Worm (Caenorhabditis elegans) whole organism, L1 larva: ENCODE results near the gene tag-294.

Experiments
- F16B12.6 ChIP-seq: fragments of 150-350 bp; optimal IDR thresholded peaks from 2 replicates; lab custom pipeline; 2014; ENCODE audit warnings: missing biosample characterization, missing genetic modification characterization
- aha-1 ChIP-seq: fragments of 150-350 bp; optimal IDR thresholded peaks from 2 replicates; lab custom pipeline; 2014; ENCODE audit warnings: missing biosample characterization, missing genetic modification characterization
- alr-1 ChIP-seq: fragments of 200-800 bp; sonication (Bioruptor generic); optimal IDR thresholded peaks from 2 replicates; lab custom pipeline; 2018; ENCODE audit warnings: borderline replicate concordance, mild to moderate bottlenecking, missing genetic modification characterization, missing compliant biosample characterization
- ama-1 ChIP-seq: fragments of 150-350 bp; optimal IDR thresholded peaks from 2 replicates; lab custom pipeline; 2014
- ceh-8 ChIP-seq: fragments of 200-800 bp; sonication (Bioruptor generic); optimal IDR thresholded peaks from 2 replicates; lab custom pipeline; 2018; ENCODE audit warnings: mild to moderate bottlenecking, missing genetic modification characterization, moderate library complexity, missing compliant biosample characterization
- ceh-88 ChIP-seq: fragments of 200-800 bp; sonication (Bioruptor generic); IDR thresholded peaks from 2 replicates; pipeline ENCODE4 v1.3.6; 2022; ENCODE audit warnings: missing genetic modification characterization, missing compliant biosample characterization
- ceh-90 ChIP-seq: sonication (generic microtip); optimal IDR thresholded peaks from 2 replicates; lab custom pipeline; 2016; ENCODE audit warnings: missing genetic modification characterization, missing compliant biosample characterization
- ces-1 ChIP-seq: fragments of 150-350 bp; optimal IDR thresholded peaks from 2 replicates; lab custom pipeline; 2014; ENCODE audit warnings: missing biosample characterization, missing genetic modification reagents, missing genetic modification characterization
- dpl-1 ChIP-seq, 3 experiments: fragments of 150-350 bp in 2 of 3; sonication (generic microtip) in 1 of 3; optimal IDR thresholded peaks; 2 replicates each; lab custom pipeline; 2014 to 2017; ENCODE audit warnings: missing biosample characterization in 3 of 3, missing genetic modification characterization in 3 of 3, missing genetic modification reagents in 3 of 3
- egl-13 ChIP-seq: sonication (generic microtip); optimal IDR thresholded peaks from 2 replicates; lab custom pipeline; 2016; ENCODE audit warnings: missing genotype, missing genetic modification reagents, missing genetic modification characterization, missing compliant biosample characterization
- ets-5 ChIP-seq: fragments of 200-800 bp; sonication (Bioruptor generic); IDR thresholded peaks from 2 replicates; pipeline ENCODE4 v1.3.6; 2022; ENCODE audit warnings: missing genetic modification characterization, missing compliant biosample characterization
- fkh-10 ChIP-seq: sonication (generic microtip); optimal IDR thresholded peaks from 2 replicates; lab custom pipeline; 2017; ENCODE audit warnings: missing biosample characterization, missing genetic modification reagents, missing genetic modification characterization
- fkh-4 ChIP-seq: sonication (generic microtip); optimal IDR thresholded peaks from 2 replicates; lab custom pipeline; 2016; ENCODE audit warnings: missing compliant biosample characterization, missing genetic modification characterization, borderline replicate concordance
- fkh-8 ChIP-seq: sonication (generic microtip); optimal IDR thresholded peaks from 2 replicates; lab custom pipeline; 2016; ENCODE audit warnings: mild to moderate bottlenecking, missing genetic modification characterization, missing compliant biosample characterization
- fos-1 ChIP-seq: fragments of 150-350 bp; optimal IDR thresholded peaks from 2 replicates; lab custom pipeline; 2014; ENCODE audit warnings: missing biosample characterization, missing genetic modification characterization
- grh-1 ChIP-seq: fragments of 200-800 bp; sonication (Bioruptor generic); IDR thresholded peaks from 2 replicates; pipeline ENCODE4 v1.3.6; 2022; ENCODE audit warnings: missing genetic modification reagents, missing genetic modification characterization, missing compliant biosample characterization
- hpl-2 ChIP-seq: fragments of 150-350 bp; optimal IDR thresholded peaks from 2 replicates; lab custom pipeline; 2014; ENCODE audit warnings: missing biosample characterization, missing genetic modification reagents, missing genetic modification characterization
- lin-13 ChIP-seq: fragments of 150-350 bp; optimal IDR thresholded peaks from 2 replicates; lab custom pipeline; 2014; ENCODE audit warnings: missing biosample characterization, missing genetic modification reagents, missing genetic modification characterization
- lin-15B ChIP-seq: fragments of 150-350 bp; sonication (generic microtip); optimal IDR thresholded peaks from 3 replicates; lab custom pipeline; 2014; ENCODE audit warnings: missing biosample characterization, missing genetic modification characterization
- lin-35 ChIP-seq, 2 experiments: fragments of 150-350 bp; optimal IDR thresholded peaks; 2 replicates each; lab custom pipeline; 2014; ENCODE audit warnings: missing biosample characterization in 2 of 2, missing genetic modification characterization in 2 of 2, missing genetic modification reagents in 2 of 2
- lir-3 ChIP-seq: sonication (generic microtip); optimal IDR thresholded peaks from 2 replicates; lab custom pipeline; 2016; ENCODE audit warnings: mild to moderate bottlenecking, missing genetic modification characterization, moderate library complexity, missing compliant biosample characterization; ENCODE audit not compliant: poor library complexity
- mab-9 ChIP-seq: fragments of 200-800 bp; sonication (Bioruptor generic); IDR thresholded peaks from 2 replicates; pipeline ENCODE4 v1.3.6; 2022; ENCODE audit warnings: missing genetic modification reagents, missing genetic modification characterization, missing compliant biosample characterization
- mep-1 ChIP-seq: fragments of 150-350 bp; optimal IDR thresholded peaks from 2 replicates; lab custom pipeline; 2014; ENCODE audit warnings: missing biosample characterization, missing genetic modification characterization
- nhr-19 ChIP-seq: fragments of 200-800 bp; sonication (Bioruptor generic); conservative IDR thresholded peaks from 2 replicates; pipeline ENCODE4 v1.3.6; 2022; ENCODE audit warnings: missing genetic modification characterization, missing compliant biosample characterization
- nhr-20 ChIP-seq: sonication (generic microtip); optimal IDR thresholded peaks from 2 replicates; lab custom pipeline; 2016; ENCODE audit warnings: mild to moderate bottlenecking, missing genetic modification characterization, missing compliant biosample characterization
- nhr-237 ChIP-seq: fragments of 150-350 bp; optimal IDR thresholded peaks from 2 replicates; lab custom pipeline; 2014; ENCODE audit warnings: missing biosample characterization, missing genetic modification characterization
- nhr-28 ChIP-seq: fragments of 150-350 bp; optimal IDR thresholded peaks from 2 replicates; lab custom pipeline; 2014; ENCODE audit warnings: missing biosample characterization, missing genetic modification characterization
- nhr-47 ChIP-seq: sonication (generic microtip); optimal IDR thresholded peaks from 2 replicates; lab custom pipeline; 2016; ENCODE audit warnings: mild to moderate bottlenecking, missing genetic modification characterization, moderate library complexity, missing compliant biosample characterization
- nhr-71 ChIP-seq: sonication (generic microtip); optimal IDR thresholded peaks from 2 replicates; lab custom pipeline; 2016; ENCODE audit warnings: mild to moderate bottlenecking, missing genetic modification characterization, moderate library complexity, missing compliant biosample characterization
- nhr-77 ChIP-seq: fragments of 150-350 bp; optimal IDR thresholded peaks from 2 replicates; lab custom pipeline; 2014; ENCODE audit warnings: missing biosample characterization, missing genetic modification characterization
- nhr-84 ChIP-seq: sonication (generic microtip); optimal IDR thresholded peaks from 2 replicates; lab custom pipeline; 2017; ENCODE audit warnings: missing biosample characterization, missing genetic modification characterization
- nhr-85 ChIP-seq: sonication (generic microtip); peaks from one replicate; lab custom pipeline; 2016; ENCODE audit warnings: missing genetic modification characterization, inconsistent platforms, missing compliant biosample characterization
- nhr-90 ChIP-seq: sonication (generic microtip); optimal IDR thresholded peaks from 2 replicates; lab custom pipeline; 2016; ENCODE audit warnings: mild to moderate bottlenecking, missing genetic modification characterization, missing compliant biosample characterization; ENCODE audit not compliant: poor library complexity
- pag-3 ChIP-seq: sonication (generic microtip); optimal IDR thresholded peaks from 2 replicates; lab custom pipeline; 2017; ENCODE audit warnings: missing genetic modification characterization, mild to moderate bottlenecking, missing compliant biosample characterization, antibody characterized with exemption, borderline replicate concordance; ENCODE audit not compliant: insufficient read depth
- pax-3 ChIP-seq: fragments of 200-800 bp; sonication (Bioruptor generic); optimal IDR thresholded peaks from 2 replicates; lab custom pipeline; 2018; ENCODE audit warnings: mild to moderate bottlenecking, missing genetic modification characterization, moderate library complexity, missing compliant biosample characterization
- skn-1 ChIP-seq: fragments of 150-350 bp; optimal IDR thresholded peaks from 2 replicates; lab custom pipeline; 2014; ENCODE audit warnings: missing biosample characterization, missing genetic modification characterization
- snpc-4 ChIP-seq: fragments of 150-350 bp; optimal IDR thresholded peaks from 2 replicates; lab custom pipeline; 2014; ENCODE audit warnings: missing biosample characterization, missing genetic modification characterization
- sox-4 ChIP-seq: sonication (generic microtip); optimal IDR thresholded peaks from 2 replicates; lab custom pipeline; 2016; ENCODE audit warnings: missing genetic modification characterization, missing compliant biosample characterization
- sptf-1 ChIP-seq: fragments of 150-350 bp; optimal IDR thresholded peaks from 2 replicates; lab custom pipeline; 2014; ENCODE audit warnings: missing biosample characterization, missing genetic modification characterization
- swsn-7 ChIP-seq: sonication (generic microtip); optimal IDR thresholded peaks from 2 replicates; lab custom pipeline; 2016; ENCODE audit warnings: missing genetic modification characterization, missing compliant biosample characterization
- tlp-1 ChIP-seq: fragments of 150-350 bp; optimal IDR thresholded peaks from 2 replicates; lab custom pipeline; 2014; ENCODE audit warnings: missing biosample characterization, missing genetic modification characterization
- unc-130 ChIP-seq: fragments of 150-350 bp; optimal IDR thresholded peaks from 2 replicates; lab custom pipeline; 2017; ENCODE audit warnings: missing biosample characterization, missing genetic modification characterization, inconsistent platforms
- unc-30 ChIP-seq: sonication (generic microtip); optimal IDR thresholded peaks from 2 replicates; lab custom pipeline; 2017; ENCODE audit warnings: missing biosample characterization, missing genetic modification characterization
- zag-1 ChIP-seq: fragments of 150-350 bp; optimal IDR thresholded peaks from 2 replicates; lab custom pipeline; 2014; ENCODE audit warnings: missing biosample characterization, missing genetic modification characterization
- zip-4 ChIP-seq: fragments of 200-800 bp; sonication (Bioruptor generic); optimal IDR thresholded peaks from 2 replicates; lab custom pipeline; 2018; ENCODE audit warnings: mild to moderate bottlenecking, missing genetic modification characterization, moderate library complexity, missing compliant biosample characterization
- ztf-11 ChIP-seq, 2 experiments: sonication (generic microtip); optimal IDR thresholded peaks; 2 replicates each; lab custom pipeline; 2016 to 2017; ENCODE audit warnings: missing genetic modification characterization in 2 of 2, missing biosample characterization in 1 of 2, missing compliant biosample characterization in 1 of 2
- ztf-4 ChIP-seq: fragments of 150-350 bp; optimal IDR thresholded peaks from 2 replicates; lab custom pipeline; 2014; ENCODE audit warnings: missing biosample characterization, missing genetic modification characterization

Gene tag-294

ce11 chrX:5743209-5743608, 20.0 kb downstream of the tag-294 start, which contains the start of gene gnrr-4:
Gene gnrr-4 (minus strand): TSS chrX:5743309.
- TF ChIP-seq ceh-8 (GFP tag; lab: Kevin White, UChicago) (no peak), nhr-85 (tag; lab: Kevin White, UChicago) (no peak), mab-9 (GFP tag; lab: Robert Waterston, UW) (no peak), nhr-237 (tag; lab: Kevin White, UChicago) (no peak), ceh-90 (no peak), ceh-88 (GFP tag; lab: Robert Waterston, UW) (no peak), ets-5 (GFP tag; lab: Robert Waterston, UW) (no peak), fkh-8 (tag; lab: Kevin White, UChicago) (peak; percentile 39), unc-30 (no peak)

- TF ChIP-seq pag-3 (no peak), nhr-77 (tag; lab: Kevin White, UChicago) (no peak), nhr-47 (no peak), aha-1 (no peak), nhr-28 (tag; lab: Kevin White, UChicago) (no peak), nhr-20 (tag; lab: Kevin White, UChicago) (no peak), fos-1 (tag; lab: Kevin White, UChicago) (no peak), ets-5 (GFP tag; lab: Robert Waterston, UW) (no peak), nhr-237 (tag; lab: Kevin White, UChicago) (no peak)
- TF ChIP-seq, all 84 proteins: peak for 0
These were observed 29.4 kb downstream of the tag-294 start, which contains the start of gene rgs-6 for ce11 chrX:5733728-5734252. Gene rgs-6 (minus strand): TSS chrX:5733778.

DNA sequence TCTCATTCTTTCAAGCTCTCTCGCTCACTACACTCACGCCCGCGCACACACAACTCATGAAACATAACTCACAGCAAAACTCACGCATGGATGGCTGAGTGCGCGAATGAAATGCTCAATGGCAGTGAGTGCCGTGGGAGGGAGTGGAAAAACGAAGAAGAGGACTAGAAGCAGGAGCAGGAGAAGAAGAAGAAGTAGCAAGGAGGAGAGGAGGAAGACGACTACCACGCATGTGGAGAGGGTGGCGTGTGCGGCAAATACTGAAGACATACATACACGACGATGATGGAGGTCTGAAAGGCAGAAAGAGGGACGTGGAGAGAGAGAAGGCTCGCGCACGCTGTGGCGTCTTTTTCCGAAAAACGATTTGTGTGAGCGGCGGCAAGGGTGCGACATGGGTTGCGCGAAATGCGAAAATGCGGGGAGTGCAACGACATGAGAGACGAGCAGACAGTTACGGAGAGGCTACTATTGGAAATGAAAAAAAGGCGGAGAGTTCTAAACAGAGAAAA, 34.2 kb downstream of the tag-294 start:
- TF ChIP-seq nhr-237 (tag; lab: Kevin White, UChicago): no peak
- TF ChIP-seq mep-1 (tag; lab: Kevin White, UChicago): peak; percentile 66
- TF ChIP-seq tlp-1 (tag; lab: Kevin White, UChicago): no peak
- TF ChIP-seq pax-3: peak; percentile 51
- peak; percentile 72 for TF ChIP-seq fkh-10 (GFP tag; lab: Kevin White, UChicago)
- peak; percentile 18 for TF ChIP-seq F16B12.6 (tag; lab: Kevin White, UChicago)
- no peak for TF ChIP-seq ceh-8 (GFP tag; lab: Kevin White, UChicago)
- peak; percentile 15 for TF ChIP-seq zip-4 (GFP tag; lab: Kevin White, UChicago)
- peak in 1 of 2 experiments; percentile 42 for TF ChIP-seq ztf-11 (tag; optimal IDR thresholded peaks at IDR 0.05; lab: Kevin White, UChicago)
- TF ChIP-seq ceh-90: no peak
- peak; percentile 76 for TF ChIP-seq swsn-7 (tag; lab: Kevin White, UChicago)
- no peak for TF ChIP-seq sptf-1 (tag; lab: Kevin White, UChicago)
- TF ChIP-seq lin-13: peak; percentile 26
- no peak for TF ChIP-seq ets-5 (GFP tag; lab: Robert Waterston, UW)
- no peak for TF ChIP-seq skn-1 (tag; lab: Kevin White, UChicago)
- no peak for TF ChIP-seq unc-130
- peak; percentile 44 for TF ChIP-seq ztf-4 (tag; lab: Kevin White, UChicago)
- TF ChIP-seq lin-35 (GFP tag; optimal IDR thresholded peaks at IDR 0.05; lab: Kevin White, UChicago): no peak
- peak; percentile 79 for TF ChIP-seq egl-13 (tag; lab: Kevin White, UChicago)
- no peak for TF ChIP-seq alr-1 (tag; lab: Kevin White, UChicago)
- TF ChIP-seq dpl-1 (GFP tag; optimal IDR thresholded peaks at IDR 0.05; lab: Kevin White, UChicago): peak in 1 of 3 experiments; percentile 35
- no peak for TF ChIP-seq ama-1 (lab: Kevin White, UChicago)
- TF ChIP-seq nhr-19: peak; percentile 24
- TF ChIP-seq zag-1 (tag; lab: Kevin White, UChicago): no peak
- TF ChIP-seq nhr-85 (tag; lab: Kevin White, UChicago): no peak
- TF ChIP-seq lin-15B (tag; lab: Kevin White, UChicago): no peak
- no peak for TF ChIP-seq ces-1
- peak; percentile 78 for TF ChIP-seq nhr-71 (tag; lab: Kevin White, UChicago)
- no peak for TF ChIP-seq aha-1
- TF ChIP-seq nhr-20 (tag; lab: Kevin White, UChicago): peak; percentile 48
- TF ChIP-seq snpc-4 (tag; lab: Kevin White, UChicago): no peak
- TF ChIP-seq nhr-84 (tag; lab: Kevin White, UChicago): no peak
- TF ChIP-seq nhr-47: peak; percentile 80
- no peak for TF ChIP-seq grh-1
- TF ChIP-seq nhr-90 (tag; lab: Kevin White, UChicago): no peak
- TF ChIP-seq hpl-2 (GFP tag; lab: Kevin White, UChicago): no peak
- peak; percentile 54 for TF ChIP-seq sox-4
- TF ChIP-seq lir-3 (tag; lab: Kevin White, UChicago): peak; percentile 27
- no peak for TF ChIP-seq fkh-4 (tag; lab: Kevin White, UChicago)
